Worm (Caenorhabditis elegans): ENCODE data around the gene W04E12.5.

The W04E12.5 gene

DNA sequence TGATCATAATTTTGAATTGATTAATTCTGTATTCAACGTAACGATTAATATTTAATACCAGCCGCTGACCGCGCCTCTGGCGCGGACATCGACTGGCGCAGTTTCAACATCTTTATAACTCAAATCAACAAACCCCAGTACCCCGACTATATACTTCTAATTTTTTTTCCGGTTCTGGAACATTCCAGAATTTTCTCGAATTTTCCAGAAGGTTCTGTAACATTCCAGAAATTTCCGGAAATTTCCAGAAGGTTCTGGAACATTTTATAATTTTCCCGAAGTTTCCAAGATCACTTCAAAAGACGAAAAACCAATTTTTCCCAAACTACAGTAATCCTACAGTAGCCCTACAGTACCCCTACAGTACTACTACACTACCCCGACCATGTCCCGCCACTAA is 33.3 kb downstream of the W04E12.5 start:
- TF ChIP-seq nhr-237 (tag; optimal IDR thresholded peaks at IDR 0.05) (no peak), nhr-28 (tag; optimal IDR thresholded peaks at IDR 0.05) (no peak), unc-62 (GFP tag; optimal IDR thresholded peaks at IDR 0.05) (no peak), nhr-23 (tag; optimal IDR thresholded peaks at IDR 0.05) (no peak), nfya-1 (tag; optimal IDR thresholded peaks at IDR 0.05; ENCODE audit: insufficient read depth) (no peak), R02D3.7 (tag; optimal IDR thresholded peaks at IDR 0.05) (no peak), ZK546.5 (tag; optimal IDR thresholded peaks at IDR 0.05) (no peak), fkh-2 (tag; optimal IDR thresholded peaks at IDR 0.05) (no peak), mml-1 (tag; optimal IDR thresholded peaks at IDR 0.05) (no peak), elt-3 (tag; optimal IDR thresholded peaks at IDR 0.05) (no peak)

ce11 chrV:19783829-19784228 is 37.9 kb downstream of the W04E12.5 start, which contains the start of gene srt-45:
TSS of gene srt-45 (plus strand) at chrV:19784129.
- TF ChIP-seq nhr-76 (tag; optimal IDR thresholded peaks at IDR 0.05) (no peak), eor-1 (tag; optimal IDR thresholded peaks at IDR 0.05) (no peak), nfya-1 (tag; optimal IDR thresholded peaks at IDR 0.05; ENCODE audit: insufficient read depth) (no peak), fkh-2 (tag; optimal IDR thresholded peaks at IDR 0.05) (no peak)

DNA sequence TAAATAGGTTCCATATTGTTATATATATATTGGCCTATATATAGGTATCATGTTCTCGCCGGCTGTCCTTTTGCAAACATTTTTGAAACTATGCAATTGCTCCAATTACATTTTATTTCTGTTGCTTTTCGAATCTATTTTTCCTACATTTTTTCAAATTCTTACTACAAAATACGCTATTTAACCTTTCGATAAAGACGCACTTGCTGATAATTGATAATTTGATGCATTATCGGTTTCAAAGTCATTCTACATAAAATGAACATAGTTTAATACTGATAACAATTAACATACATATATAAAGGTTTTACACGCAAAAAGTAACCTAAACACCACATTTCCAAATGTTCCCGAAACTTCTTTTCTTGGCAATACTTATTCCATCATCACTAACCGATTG is 42.4 kb downstream of the W04E12.5 start, which contains the start of gene clec-258:
clec-258 (plus strand) TSS at position 81 of the 400 bp plus-strand sequence.
- TF ChIP-seq snpc-4 (tag; optimal IDR thresholded peaks at IDR 0.05) = no peak
- TF ChIP-seq elt-2 (tag; optimal IDR thresholded peaks at IDR 0.05) = peak; percentile 50
- TF ChIP-seq tbx-2 (tag; optimal IDR thresholded peaks at IDR 0.05) = no peak
- TF ChIP-seq pqm-1 (tag; optimal IDR thresholded peaks at IDR 0.05) = peak; percentile 51
- no peak for TF ChIP-seq nhr-23 (tag; optimal IDR thresholded peaks at IDR 0.05)
- TF ChIP-seq elt-3 (tag; optimal IDR thresholded peaks at IDR 0.05) = no peak
- no peak for TF ChIP-seq skn-1 (tag; optimal IDR thresholded peaks at IDR 0.05)

- TF ChIP-seq nhr-25 (tag; optimal IDR thresholded peaks at IDR 0.05) (no peak), aly-2 (tag; optimal IDR thresholded peaks at IDR 0.05) (no peak), nhr-12 (tag; optimal IDR thresholded peaks at IDR 0.05) (no peak), nhr-28 (tag; optimal IDR thresholded peaks at IDR 0.05) (no peak)
Measured at ce11 chrV:19790248-19790647, 44.3 kb downstream of the W04E12.5 start.

DNA sequence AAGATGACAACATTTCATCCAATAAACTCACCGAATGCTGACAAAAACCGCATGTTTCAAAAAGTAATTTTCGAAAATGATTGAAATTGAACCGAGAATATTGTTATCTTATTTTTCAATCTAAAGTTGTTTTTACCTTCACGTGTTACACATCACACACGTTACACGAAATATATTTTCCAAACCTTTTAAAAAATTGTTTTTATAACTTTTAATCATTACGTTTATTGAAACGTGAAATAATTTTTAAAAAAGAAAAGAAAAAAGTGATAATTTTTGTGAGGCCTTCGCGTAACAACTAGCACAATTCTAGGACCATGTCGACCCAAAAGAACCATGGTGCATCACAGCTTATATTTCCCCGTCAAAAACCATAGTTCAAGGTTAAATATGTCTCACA is 49.0 kb downstream of the W04E12.5 start, which contains the start of gene M162.7:
M162.7 (minus strand) TSS at position 101 of the 400 bp plus-strand sequence.
- TF ChIP-seq ceh-82 (tag; optimal IDR thresholded peaks at IDR 0.05) (no peak), fkh-2 (tag; optimal IDR thresholded peaks at IDR 0.05) (no peak), ceh-16 (tag; optimal IDR thresholded peaks at IDR 0.05) (no peak), ztf-11 (tag; optimal IDR thresholded peaks at IDR 0.05) (no peak), hmg-11 (tag; optimal IDR thresholded peaks at IDR 0.05) (no peak), ceh-9 (tag; optimal IDR thresholded peaks at IDR 0.05) (no peak), sea-2 (GFP tag; optimal IDR thresholded peaks at IDR 0.05) (no peak), jun-1 (tag; optimal IDR thresholded peaks at IDR 0.05) (no peak), fkh-10 (GFP tag; optimal IDR thresholded peaks at IDR 0.05) (no peak), daf-12 (tag; optimal IDR thresholded peaks at IDR 0.05) (no peak)

Data from whole organism, L3 larva.